Worm (Caenorhabditis elegans) whole organism, L2 larva: ENCODE measurements around the gene F59A7.11.

Source experiments
- lin-39 ChIP-seq: fragments of 150-350 bp; optimal IDR thresholded peaks from 2 replicates; lab custom pipeline; 2014; ENCODE audit warnings: missing biosample characterization, missing genetic modification reagents, missing genetic modification characterization
- unc-62 ChIP-seq: fragments of 150-350 bp; optimal IDR thresholded peaks from 2 replicates; lab custom pipeline; 2014; ENCODE audit warnings: missing biosample characterization, missing genetic modification reagents, missing genetic modification characterization

ce11 chrV:2011777-2012176, 1.9 kb downstream of the F59A7.11 start, which contains the start of gene F59A7.7:
- no peak for TF ChIP-seq unc-62 (GFP tag; lab: Kevin White, UChicago)
- TF ChIP-seq lin-39 (tag; lab: Kevin White, UChicago) = no peak
